Worm (Caenorhabditis elegans) whole organism, L2 larva: ENCODE results near the gene Y75B12B.10.

Source experiments
- F13H6.1 ChIP-seq: sonication (generic microtip); optimal IDR thresholded peaks from 2 replicates; lab custom pipeline; 2016; ENCODE audit warnings: missing genetic modification characterization, missing compliant biosample characterization
- elt-1 ChIP-seq: fragments of 150-350 bp; optimal IDR thresholded peaks from 2 replicates; lab custom pipeline; 2014; ENCODE audit warnings: missing biosample characterization, missing genetic modification characterization
- peb-1 ChIP-seq: fragments of 150-350 bp; optimal IDR thresholded peaks from 2 replicates; lab custom pipeline; 2014; ENCODE audit warnings: missing biosample characterization, missing genetic modification characterization
- zag-1 ChIP-seq: fragments of 150-350 bp; optimal IDR thresholded peaks from 2 replicates; lab custom pipeline; 2014; ENCODE audit warnings: missing biosample characterization, missing genetic modification characterization
- ztf-11 ChIP-seq: sonication (generic microtip); optimal IDR thresholded peaks from 2 replicates; lab custom pipeline; 2017; ENCODE audit warnings: missing biosample characterization, missing genetic modification characterization
- ztf-4 ChIP-seq: fragments of 150-350 bp; optimal IDR thresholded peaks from 2 replicates; lab custom pipeline; 2014; ENCODE audit warnings: missing biosample characterization, missing genetic modification characterization

DNA sequence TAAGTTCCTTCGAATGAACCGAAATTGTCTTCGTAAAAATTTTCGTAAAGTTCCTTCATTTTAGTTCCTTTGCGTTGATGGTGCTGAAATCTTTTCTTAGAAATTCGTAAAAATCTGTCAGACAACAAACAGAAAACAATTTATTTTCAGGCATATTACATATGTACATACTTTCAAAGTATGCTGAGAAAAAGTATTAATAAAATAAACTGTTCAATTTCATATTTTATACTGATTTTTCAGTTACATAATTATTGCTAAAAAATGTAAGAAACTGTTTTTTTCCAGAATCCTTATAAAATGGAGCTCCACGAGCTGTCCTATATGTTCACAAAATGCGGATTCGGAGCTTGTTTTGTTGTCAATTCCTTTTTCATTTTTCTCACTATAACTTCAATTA is 41.2 kb upstream of the Y75B12B.10 start, which contains the start of gene str-45:
- TF ChIP-seq peb-1 (tag; lab: Kevin White, UChicago), result no peak
- TF ChIP-seq ztf-11 (tag; lab: Kevin White, UChicago), result no peak
- no peak for TF ChIP-seq F13H6.1 (tag; lab: Kevin White, UChicago)
- no peak for TF ChIP-seq elt-1 (tag; lab: Kevin White, UChicago)
- TF ChIP-seq ztf-4 (tag; lab: Kevin White, UChicago), result no peak
- TF ChIP-seq zag-1 (tag; lab: Kevin White, UChicago), result no peak
